Worm (Caenorhabditis elegans) whole organism, early embryonic: ENCODE data around the gene lin-14.

Source experiments
- ama-1 ChIP-seq: fragments of 150-350 bp; optimal IDR thresholded peaks from 2 replicates; lab custom pipeline; 2014
- hmbx-1 ChIP-seq: sonication (generic microtip); optimal IDR thresholded peaks from 2 replicates; lab custom pipeline; 2016; ENCODE audit warnings: mild to moderate bottlenecking, missing genetic modification characterization, missing compliant biosample characterization
- hnd-1 ChIP-seq: sonication (generic microtip); optimal IDR thresholded peaks from 2 replicates; lab custom pipeline; 2016; ENCODE audit warnings: missing genetic modification characterization, missing compliant biosample characterization
- sea-1 ChIP-seq: fragments of 200-800 bp; sonication (Bioruptor generic); conservative IDR thresholded peaks from 2 replicates; pipeline ENCODE4 v1.3.6; 2022; ENCODE audit warnings: missing genetic modification characterization, missing compliant biosample characterization
- tra-4 ChIP-seq: sonication (generic microtip); optimal IDR thresholded peaks from 2 replicates; lab custom pipeline; 2017; ENCODE audit warnings: missing genetic modification characterization, missing compliant biosample characterization

ce11 chrX:11466444-11467319 is 1.3 kb downstream of the lin-14 start:
- TF ChIP-seq ama-1 (lab: Kevin White, UChicago) (no peak), tra-4 (tag; lab: Kevin White, UChicago) (no peak), hnd-1 (tag; lab: Kevin White, UChicago) (no peak), hmbx-1 (tag; lab: Kevin White, UChicago) (no peak), sea-1 (no peak)
